Worm (Caenorhabditis elegans) whole organism, young adult: ENCODE data around the gene W08E12.6.
"Not testable (repeated sequence)": the region's sequence is repeated elsewhere in the genome, so short reads cannot be mapped to it uniquely, and the experiment has no call there.

Source experiments
- C17E4.6 ChIP-seq: fragments of 200-800 bp; sonication (Bioruptor generic); IDR thresholded peaks from 2 replicates; pipeline ENCODE4 v1.3.6; 2022; ENCODE audit warnings: missing genetic modification reagents, missing genetic modification characterization, missing compliant biosample characterization
- ceh-40 ChIP-seq: fragments of 200-800 bp; sonication (Bioruptor generic); IDR thresholded peaks from 2 replicates; pipeline ENCODE4 v1.3.6; 2022; ENCODE audit warnings: missing genetic modification characterization, missing compliant biosample characterization
- hrde-1 ChIP-seq: sonication (generic microtip); optimal IDR thresholded peaks from 2 replicates; lab custom pipeline; 2016; ENCODE audit warnings: missing genetic modification characterization, mild to moderate bottlenecking, missing compliant biosample characterization, moderate library complexity, missing genotype, missing genetic modification reagents, borderline replicate concordance
- lsl-1 ChIP-seq: fragments of 200-800 bp; sonication (Bioruptor generic); optimal IDR thresholded peaks from 2 replicates; lab custom pipeline; 2018; ENCODE audit warnings: mild to moderate bottlenecking, missing genetic modification characterization, moderate library complexity, missing compliant biosample characterization
- snpc-4 ChIP-seq, 5 experiments: fragments of 150-350 bp in 1 of 5; sonication (generic microtip) in 4 of 5; optimal IDR thresholded peaks; 2 replicates each; lab custom pipeline; 2014 to 2018; ENCODE audit warnings: missing genetic modification characterization in 5 of 5, missing biosample characterization in 3 of 5, antibody characterized with exemption in 2 of 5, mild to moderate bottlenecking in 2 of 5, missing compliant biosample characterization in 2 of 5, missing genotype in 2 of 5, moderate library complexity in 2 of 5, missing genetic modification reagents in 1 of 5

- TF ChIP-seq C17E4.6; snpc-4 (GFP tag; optimal IDR thresholded peaks at IDR 0.05; lab: Kevin White, UChicago); snpc-4 (tag; optimal IDR thresholded peaks at IDR 0.05; lab: Kevin White, UChicago); lsl-1 (GFP tag; lab: Kevin White, UChicago); ceh-40 (GFP tag; lab: Robert Waterston, UW); hrde-1 (tag; lab: Kevin White, UChicago): not testable (repeated sequence)
Observed at ce11 chrIV:3314099-3314498, 15.7 kb downstream of the W08E12.6 start.
